Fruit fly (Drosophila melanogaster) whole organism, embryonic: ENCODE measurements around the gene Hnf4.

Source experiments
- ATbp ChIP-seq: fragments of 200-800 bp; sonication (Bioruptor generic); optimal IDR thresholded peaks from 2 replicates; lab custom pipeline; 2017; ENCODE audit warnings: missing biosample characterization, mild to moderate bottlenecking, missing genetic modification characterization, missing genetic modification reagents
- Asciz ChIP-seq: fragments of 200-800 bp; sonication (Bioruptor generic); optimal IDR thresholded peaks from 2 replicates; lab custom pipeline; 2017; ENCODE audit warnings: missing biosample characterization, mild to moderate bottlenecking, missing genetic modification characterization, missing genetic modification reagents
- CG12942 ChIP-seq: fragments of 200-800 bp; sonication (Bioruptor generic); optimal IDR thresholded peaks from 3 replicates; lab custom pipeline; 2016; ENCODE audit warnings: missing biosample characterization, missing genetic modification characterization
- CG1602 ChIP-seq: fragments of 200-800 bp; sonication (Bioruptor generic); optimal IDR thresholded peaks from 3 replicates; lab custom pipeline; 2016; ENCODE audit warnings: missing biosample characterization, missing genetic modification characterization
- CG18619 ChIP-seq: fragments of 200-800 bp; sonication (Bioruptor generic); optimal IDR thresholded peaks from 3 replicates; lab custom pipeline; 2017; ENCODE audit warnings: missing biosample characterization, mild to moderate bottlenecking, missing genetic modification characterization
- CG31441 ChIP-seq: fragments of 200-800 bp; sonication (Bioruptor generic); IDR thresholded peaks from 2 replicates; pipeline ENCODE4 v1.3.6; 2022; ENCODE audit warnings: missing biosample characterization, missing genetic modification characterization
- CG6175 ChIP-seq: fragments of 200-800 bp; sonication (Bioruptor generic); IDR thresholded peaks from 3 replicates; pipeline ENCODE4 v1.3.6; 2022; ENCODE audit warnings: missing biosample characterization, missing genetic modification characterization
- Chrac-16 ChIP-seq: fragments of 200-800 bp; sonication (Bioruptor generic); optimal IDR thresholded peaks from 3 replicates; lab custom pipeline; 2016; ENCODE audit warnings: missing biosample characterization, missing genetic modification characterization
- D19B ChIP-seq: fragments of 200-800 bp; sonication (Bioruptor generic); optimal IDR thresholded peaks from 2 replicates; lab custom pipeline; 2017; ENCODE audit warnings: missing biosample characterization, mild to moderate bottlenecking, missing genetic modification characterization
- Dref ChIP-seq: fragments of 200-800 bp; sonication (Bioruptor generic); IDR thresholded peaks from 2 replicates; pipeline ENCODE4 v1.3.6; 2022; ENCODE audit warnings: missing biosample characterization, missing genetic modification characterization
- Gsc ChIP-seq: fragments of 200-800 bp; sonication (Bioruptor generic); IDR thresholded peaks from 2 replicates; pipeline ENCODE4 v1.3.6; 2022; ENCODE audit warnings: missing biosample characterization, missing genetic modification characterization
- Trl ChIP-seq, 3 experiments: fragments of >200 bp in 2 of 3; fragments of 200-800 bp in 1 of 3; sonication (Bioruptor generic) in 1 of 3; optimal IDR thresholded peaks; 2 replicates in 1 of 3; 3 replicates in 2 of 3; lab custom pipeline; 2016 to 2017; ENCODE audit warnings: missing biosample characterization in 1 of 3, missing genetic modification characterization in 1 of 3
- ash1 ChIP-seq: fragments of 200-800 bp; sonication (Bioruptor generic); optimal IDR thresholded peaks from 2 replicates; lab custom pipeline; 2018; ENCODE audit warnings: missing biosample characterization, mild to moderate bottlenecking, missing genetic modification characterization
- gem ChIP-seq: fragments of 200-800 bp; sonication (Bioruptor generic); optimal IDR thresholded peaks from 2 replicates; lab custom pipeline; 2019; ENCODE audit warnings: missing biosample characterization, mild to moderate bottlenecking, missing genetic modification characterization, moderate library complexity
- gro ChIP-seq: fragments of 200-800 bp; sonication (Bioruptor generic); optimal IDR thresholded peaks from 2 replicates; lab custom pipeline; 2016; ENCODE audit warnings: missing biosample characterization, missing genetic modification characterization
- luna ChIP-seq: fragments of 200-800 bp; sonication (Bioruptor generic); optimal IDR thresholded peaks from 2 replicates; lab custom pipeline; 2016; ENCODE audit warnings: missing biosample characterization, missing genetic modification characterization
- mam ChIP-seq: fragments of 200-800 bp; sonication (Bioruptor generic); optimal IDR thresholded peaks from 3 replicates; lab custom pipeline; 2016; ENCODE audit warnings: missing biosample characterization, missing genetic modification characterization

The Hnf4 gene

dm6 chr2L:8672278-8672748, 37.1 kb downstream of the Hnf4 start, which contains the start of gene Glt (continued):
- TF ChIP-seq gro (GFP tag; lab: Kevin White, UChicago) (no peak), gem (no peak)
- TF ChIP-seq, all 482 proteins: peak for 0

DNA sequence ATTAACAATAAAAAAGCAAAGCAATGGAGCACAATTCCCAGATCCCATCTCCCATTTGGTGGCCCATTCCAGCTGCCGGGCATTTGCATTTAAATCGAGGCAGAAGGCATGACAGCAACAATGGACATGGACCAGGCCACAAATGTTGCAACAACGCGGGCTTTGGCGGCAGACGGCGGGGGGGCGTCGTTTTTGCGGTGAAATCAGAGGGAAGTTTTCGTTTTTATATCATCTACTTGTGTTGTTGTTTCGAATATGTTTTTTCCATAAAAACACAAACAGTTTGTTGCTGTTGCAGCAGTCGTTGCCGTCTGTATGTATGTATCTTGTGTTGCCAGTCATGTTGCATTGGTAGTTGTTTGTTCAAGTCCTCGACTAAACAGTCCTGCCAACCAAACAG, 49.9 kb downstream of the Hnf4 start:
- TF ChIP-seq D19B (no peak), CG31441 (no peak), ash1 (GFP tag; lab: Kevin White, UChicago) (no peak), ATbp (GFP tag; lab: Kevin White, UChicago) (no peak), Trl (optimal IDR thresholded peaks at IDR 0.05; lab: Kevin White, UChicago) (no peak), Trl (GFP tag; optimal IDR thresholded peaks at IDR 0.05; lab: Kevin White, UChicago) (no peak), Chrac-16 (GFP tag; lab: Kevin White, UChicago) (no peak), Dref (GFP tag; lab: Robert Waterston, UW) (no peak), Asciz (GFP tag; lab: Kevin White, UChicago) (no peak), Gsc (no peak), luna (no peak), CG6175 (no peak), CG12942 (no peak), CG1602 (GFP tag; lab: Kevin White, UChicago) (no peak), mam (GFP tag; lab: Kevin White, UChicago) (no peak), CG18619 (no peak)
